Worm (Caenorhabditis elegans): Measurements from ENCODE around the gene T19C3.6.

DNA sequence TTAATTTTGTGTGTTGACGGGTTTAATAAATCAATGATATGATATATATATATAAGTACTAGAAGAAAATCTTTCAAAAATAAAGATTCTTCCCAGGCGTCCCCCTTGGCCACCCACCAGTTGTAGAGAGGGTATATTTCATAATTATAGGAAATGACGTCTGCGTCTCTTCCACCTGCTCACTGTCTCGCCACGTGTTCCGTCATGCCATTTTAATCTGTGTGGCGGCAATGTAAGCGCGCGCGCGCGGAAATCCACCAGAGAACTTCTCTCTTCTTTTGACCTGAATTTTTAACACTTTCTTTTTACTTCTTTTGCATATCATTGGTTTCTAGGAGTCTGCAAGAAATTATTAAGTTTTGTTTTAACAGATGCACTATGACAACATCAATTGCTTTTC is 23.0 kb upstream of the T19C3.6 start:
- TF ChIP-seq flt-1 (GFP tag; IDR thresholded peaks at IDR 0.05) (no peak), ama-1 (optimal IDR thresholded peaks at IDR 0.05) (no peak), ets-7 (tag; optimal IDR thresholded peaks at IDR 0.05) (no peak), tbx-11 (GFP tag; IDR thresholded peaks at IDR 0.05) (no peak), hmg-4 (GFP tag; optimal IDR thresholded peaks at IDR 0.05) (no peak), hnd-1 (tag; optimal IDR thresholded peaks at IDR 0.05) (no peak), sea-1 (GFP tag; conservative IDR thresholded peaks at IDR 0.05) (no peak), pes-1 (GFP tag; IDR thresholded peaks at IDR 0.05) (no peak)
